Worm (Caenorhabditis elegans): Measurements from ENCODE around the gene F46F5.13.
"Not testable (repeated sequence)": the region's sequence is repeated elsewhere in the genome, so short reads cannot be mapped to it uniquely, and the experiment has no call there.

Gene F46F5.13

ce11 chrII:843971-844370 lies 40.9 kb downstream of the F46F5.13 start, which contains the start of gene F28A10.4:
TSS of gene F28A10.4 (plus strand) at chrII:844271.
- TF ChIP-seq tbx-7 (tag; optimal IDR thresholded peaks at IDR 0.05), result no peak
- no peak for TF ChIP-seq pros-1 (tag; optimal IDR thresholded peaks at IDR 0.05)
- TF ChIP-seq hlh-6 (tag; optimal IDR thresholded peaks at IDR 0.05), result no peak
- TF ChIP-seq ceh-22 (tag; optimal IDR thresholded peaks at IDR 0.05), result no peak
- no peak for TF ChIP-seq ceh-19 (GFP tag; optimal IDR thresholded peaks at IDR 0.05)
- TF ChIP-seq dve-1 (tag; optimal IDR thresholded peaks at IDR 0.05), result no peak
- no peak for TF ChIP-seq hlh-15 (tag; optimal IDR thresholded peaks at IDR 0.05)
- no peak for TF ChIP-seq nfya-1 (tag; optimal IDR thresholded peaks at IDR 0.05)
- TF ChIP-seq odd-2 (tag; optimal IDR thresholded peaks at IDR 0.05), result no peak
- TF ChIP-seq syd-9 (tag; optimal IDR thresholded peaks at IDR 0.05), result no peak
- TF ChIP-seq lim-6 (tag; optimal IDR thresholded peaks at IDR 0.05), result no peak
- no peak for TF ChIP-seq pqm-1 (tag; optimal IDR thresholded peaks at IDR 0.05)
- TF ChIP-seq Y22D7AL.16 (tag; optimal IDR thresholded peaks at IDR 0.05), result no peak
- TF ChIP-seq T23F11.4 (GFP tag; optimal IDR thresholded peaks at IDR 0.05), result no peak
- no peak for TF ChIP-seq unc-42 (tag; optimal IDR thresholded peaks at IDR 0.05)
- TF ChIP-seq ceh-45 (GFP tag; IDR thresholded peaks at IDR 0.05), result no peak
- no peak for TF ChIP-seq pag-3 (tag; optimal IDR thresholded peaks at IDR 0.05; ENCODE audit: borderline replicate concordance)

ce11 chrII:845618-846017 lies 42.5 kb downstream of the F46F5.13 start, which contains the start of gene F28A10.7:
TSS of gene F28A10.7 (minus strand) at chrII:845718.
- TF ChIP-seq ceh-22 (tag; optimal IDR thresholded peaks at IDR 0.05) (no peak), tbx-7 (tag; optimal IDR thresholded peaks at IDR 0.05) (no peak), elt-4 (tag; optimal IDR thresholded peaks at IDR 0.05) (no peak), pha-2 (tag; optimal IDR thresholded peaks at IDR 0.05) (no peak), ceh-9 (tag; optimal IDR thresholded peaks at IDR 0.05) (no peak), gmeb-2 (tag; optimal IDR thresholded peaks at IDR 0.05) (no peak), pros-1 (tag; optimal IDR thresholded peaks at IDR 0.05) (no peak), ceh-34 (tag; optimal IDR thresholded peaks at IDR 0.05) (no peak), unc-86 (tag; optimal IDR thresholded peaks at IDR 0.05) (no peak), nfya-1 (tag; optimal IDR thresholded peaks at IDR 0.05) (no peak), odd-2 (tag; optimal IDR thresholded peaks at IDR 0.05) (no peak), lin-11 (tag; optimal IDR thresholded peaks at IDR 0.05) (no peak), ahr-1 (tag; optimal IDR thresholded peaks at IDR 0.05) (no peak), pag-3 (tag; optimal IDR thresholded peaks at IDR 0.05; ENCODE audit: borderline replicate concordance) (no peak), rnt-1 (tag; optimal IDR thresholded peaks at IDR 0.05) (no peak), zip-5 (tag; optimal IDR thresholded peaks at IDR 0.05) (no peak), Y22D7AL.16 (tag; optimal IDR thresholded peaks at IDR 0.05) (no peak), ttx-3 (tag; optimal IDR thresholded peaks at IDR 0.05) (no peak), K02D7.2 (tag; optimal IDR thresholded peaks at IDR 0.05) (no peak)

- TF ChIP-seq unc-55 (GFP tag; optimal IDR thresholded peaks at IDR 0.05), result peak; percentile 81
- no peak for TF ChIP-seq lim-6 (tag; optimal IDR thresholded peaks at IDR 0.05)
- TF ChIP-seq ceh-18 (tag; optimal IDR thresholded peaks at IDR 0.05), result peak; percentile 10
- no peak for TF ChIP-seq pha-4 (tag; optimal IDR thresholded peaks at IDR 0.05)
- no peak for TF ChIP-seq eyg-1 (tag; optimal IDR thresholded peaks at IDR 0.05)
- no peak for TF ChIP-seq mec-3 (tag; optimal IDR thresholded peaks at IDR 0.05; ENCODE audit: borderline replicate concordance)
- TF ChIP-seq nfya-1 (tag; optimal IDR thresholded peaks at IDR 0.05), result peak; percentile 43
- TF ChIP-seq hlh-30 (tag; optimal IDR thresholded peaks at IDR 0.05; ENCODE audit: insufficient read depth), result peak; percentile 35
- TF ChIP-seq sox-4 (tag; optimal IDR thresholded peaks at IDR 0.05), result no peak
Observed at ce11 chrII:848519-848918, 45.4 kb downstream of the F46F5.13 start, which contains the start of the genes acdh-9 and F28A10.13. TSS of gene acdh-9 (minus strand) at chrII:848603. TSS of gene F28A10.13 (plus strand) at chrII:848812.

- TF ChIP-seq gmeb-2, madf-2, pros-1 (tag; optimal IDR thresholded peaks at IDR 0.05): not testable (repeated sequence)
Observed at ce11 chrII:850567-850966, 47.5 kb downstream of the F46F5.13 start, which contains the start of gene F28A10.5. TSS of gene F28A10.5 (minus strand) at chrII:850667.

All from whole organism, late embryonic.